Worm (Caenorhabditis elegans): Measurements from ENCODE around the gene srlf-9.

Gene srlf-9

DNA sequence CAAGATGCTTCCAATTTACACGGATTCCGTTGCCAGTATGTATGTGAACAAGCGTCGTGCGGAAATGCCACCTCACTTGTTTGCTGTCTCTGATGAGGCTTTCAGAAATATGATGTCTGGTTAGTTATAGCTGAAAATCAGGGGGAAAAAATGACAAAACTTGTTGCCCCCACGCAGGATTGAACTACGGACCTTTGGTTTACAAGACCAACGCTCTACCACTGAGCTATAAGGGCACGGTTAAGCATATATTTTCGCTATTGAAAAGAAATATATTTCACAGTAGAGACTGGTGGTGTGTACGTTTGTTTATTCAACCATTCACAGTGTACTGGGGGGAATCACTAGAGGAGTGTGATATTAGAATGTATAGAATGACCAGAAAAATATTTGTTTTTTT lies 9.6 kb upstream of the srlf-9 start (continued):
- peak; percentile 81 for TF ChIP-seq lim-7 (GFP tag; IDR thresholded peaks at IDR 0.05)
- no peak for TF ChIP-seq ceh-82 (tag; optimal IDR thresholded peaks at IDR 0.05)
- no peak for TF ChIP-seq unc-39 (tag; optimal IDR thresholded peaks at IDR 0.05)
- TF ChIP-seq D1046.2 (GFP tag; IDR thresholded peaks at IDR 0.05) = no peak
- TF ChIP-seq sdz-12 (GFP tag; optimal IDR thresholded peaks at IDR 0.05) = no peak
- no peak for TF ChIP-seq zag-1 (tag; optimal IDR thresholded peaks at IDR 0.05)
- no peak for TF ChIP-seq unc-62 (GFP tag; optimal IDR thresholded peaks at IDR 0.05 in 1 of 2)
- TF ChIP-seq unc-62 (tag; optimal IDR thresholded peaks at IDR 0.05) = no peak
- TF ChIP-seq nhr-42 (GFP tag; IDR thresholded peaks at IDR 0.05) = no peak
- no peak for TF ChIP-seq lin-1 (GFP tag; IDR thresholded peaks at IDR 0.05)
- TF ChIP-seq nhr-237 (tag; optimal IDR thresholded peaks at IDR 0.05) = no peak
- no peak for TF ChIP-seq Y105C5A.15 (GFP tag; IDR thresholded peaks at IDR 0.05)
- TF ChIP-seq fkh-10 (GFP tag; optimal IDR thresholded peaks at IDR 0.05) = no peak

DNA sequence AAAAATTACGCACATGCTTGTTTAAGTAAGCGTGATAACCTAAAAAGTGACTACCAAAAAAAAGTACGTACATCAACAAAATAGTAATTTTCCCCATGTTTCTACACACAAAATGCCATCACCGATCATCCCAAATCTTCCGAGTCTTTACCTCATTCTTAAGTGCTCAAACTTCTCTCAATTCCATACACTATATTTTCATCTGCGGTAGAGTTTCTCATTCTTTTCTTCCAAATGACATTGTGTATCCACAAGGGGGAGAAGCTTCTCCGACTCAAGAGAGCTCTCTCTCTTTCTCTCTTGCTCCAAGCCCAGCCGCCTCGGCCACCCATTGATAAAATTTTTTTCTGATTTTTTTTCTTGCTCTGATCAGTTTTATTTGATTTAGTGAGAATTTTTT lies 7.9 kb upstream of the srlf-9 start, which contains the start of gene myo-6:
TSS of gene myo-6 (plus strand) at position 301 of the 400 bp plus-strand sequence.
- TF ChIP-seq unc-39 (tag; optimal IDR thresholded peaks at IDR 0.05) = no peak
- no peak for TF ChIP-seq ceh-20 (GFP tag; IDR thresholded peaks at IDR 0.05)
- TF ChIP-seq egl-27 (tag; optimal IDR thresholded peaks at IDR 0.05) = no peak
- TF ChIP-seq Y105C5A.15 (GFP tag; IDR thresholded peaks at IDR 0.05) = no peak
- no peak for TF ChIP-seq nhr-41 (GFP tag; IDR thresholded peaks at IDR 0.05)
- TF ChIP-seq ceh-82 (tag; optimal IDR thresholded peaks at IDR 0.05) = no peak
- TF ChIP-seq nhr-77 (tag; optimal IDR thresholded peaks at IDR 0.05) = no peak
- no peak for TF ChIP-seq spr-1 (tag; optimal IDR thresholded peaks at IDR 0.05)
- 0 out of 2 replicates have a peak, but pooled peaks have one; percentile 25 for TF ChIP-seq pha-4 (GFP tag; IDR thresholded peaks at IDR 0.05)
- TF ChIP-seq pha-4 (tag; optimal IDR thresholded peaks at IDR 0.05) = no peak

DNA sequence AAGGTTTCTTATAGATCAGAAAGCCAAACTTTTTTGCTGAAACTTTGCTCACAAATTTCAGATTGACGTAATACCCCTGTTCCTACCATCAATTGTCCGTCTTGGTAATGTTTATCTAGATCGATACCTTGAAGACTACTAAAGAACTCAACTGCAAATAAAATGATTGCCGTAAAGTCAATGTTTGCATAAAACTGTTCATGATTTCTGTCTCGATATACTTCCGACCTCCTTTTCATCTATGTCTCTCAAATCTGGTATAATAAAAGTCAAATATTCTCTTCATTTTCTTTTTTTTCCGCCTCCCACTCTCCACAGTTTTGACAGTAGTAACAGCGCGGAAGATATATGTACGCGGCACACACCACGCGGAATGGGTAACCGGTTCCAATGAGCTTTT lies 3.9 kb upstream of the srlf-9 start, which contains the start of gene nas-1:
TSS of gene nas-1 (plus strand) at position 301 of the 400 bp plus-strand sequence.
- TF ChIP-seq unc-62 (GFP tag; optimal IDR thresholded peaks at IDR 0.05 in 1 of 2) = peak in 1 of 2 experiments; percentile 31
- TF ChIP-seq unc-62 (tag; optimal IDR thresholded peaks at IDR 0.05) = no peak
- no peak for TF ChIP-seq hlh-11 (tag; optimal IDR thresholded peaks at IDR 0.05)

DNA sequence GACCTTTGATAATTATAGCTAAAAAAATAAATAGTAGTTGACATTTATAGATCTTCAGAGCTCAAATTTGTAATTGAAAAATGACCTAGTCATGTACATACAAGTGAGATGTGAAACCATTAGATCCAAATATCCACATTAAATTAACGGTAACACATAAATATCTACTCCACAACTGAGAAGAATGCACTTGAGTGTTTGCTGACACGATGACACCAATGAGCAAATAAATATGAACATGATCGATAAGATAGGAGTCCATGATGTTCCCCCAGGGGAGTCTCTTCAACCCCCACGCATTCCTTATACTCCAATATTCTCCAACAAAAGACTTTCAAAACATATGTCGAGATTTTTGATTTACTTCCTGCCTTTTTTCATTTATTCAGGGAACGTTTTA lies 2.8 kb upstream of the srlf-9 start, which contains the start of gene ttr-52:
TSS of gene ttr-52 (plus strand) at position 301 of the 400 bp plus-strand sequence.
- TF ChIP-seq lin-29 (GFP tag; IDR thresholded peaks at IDR 0.05) = no peak
- TF ChIP-seq D1046.2 (GFP tag; IDR thresholded peaks at IDR 0.05) = no peak
- no peak for TF ChIP-seq saeg-2 (GFP tag; IDR thresholded peaks at IDR 0.05)
- TF ChIP-seq ceh-32 (tag; optimal IDR thresholded peaks at IDR 0.05; ENCODE audit: poor library complexity) = no peak
- no peak for TF ChIP-seq dve-1 (tag; optimal IDR thresholded peaks at IDR 0.05; ENCODE audit: insufficient read depth)
- no peak for TF ChIP-seq nhr-41 (GFP tag; IDR thresholded peaks at IDR 0.05)

DNA sequence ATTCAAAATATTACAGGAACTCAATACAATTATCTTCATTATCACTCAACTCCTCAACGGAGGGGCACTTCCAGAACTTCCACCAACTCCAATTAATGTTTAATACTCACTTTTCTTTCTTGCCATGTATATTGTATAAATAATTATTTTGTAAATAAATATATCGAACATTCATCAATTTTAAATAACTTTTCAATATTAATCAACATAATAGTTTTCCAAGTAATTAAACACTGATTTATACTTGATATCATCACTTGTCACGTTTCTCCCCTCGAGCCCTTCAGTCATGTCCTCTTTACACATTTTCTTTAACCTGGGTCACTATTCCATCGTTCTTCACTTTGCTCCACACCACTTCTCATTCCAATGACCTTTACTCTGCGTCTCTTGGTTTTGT lies 1.4 kb upstream of the srlf-9 start, which contains the start of gene mig-18:
TSS of gene mig-18 (plus strand) at position 301 of the 400 bp plus-strand sequence.
- TF ChIP-seq sdz-12 (GFP tag; optimal IDR thresholded peaks at IDR 0.05) = no peak
- no peak for TF ChIP-seq zfp-2 (tag; optimal IDR thresholded peaks at IDR 0.05)
- no peak for TF ChIP-seq hmg-1.1 (GFP tag; IDR thresholded peaks at IDR 0.05)
- TF ChIP-seq Y5F2A.4 (GFP tag; optimal IDR thresholded peaks at IDR 0.05) = no peak

DNA sequence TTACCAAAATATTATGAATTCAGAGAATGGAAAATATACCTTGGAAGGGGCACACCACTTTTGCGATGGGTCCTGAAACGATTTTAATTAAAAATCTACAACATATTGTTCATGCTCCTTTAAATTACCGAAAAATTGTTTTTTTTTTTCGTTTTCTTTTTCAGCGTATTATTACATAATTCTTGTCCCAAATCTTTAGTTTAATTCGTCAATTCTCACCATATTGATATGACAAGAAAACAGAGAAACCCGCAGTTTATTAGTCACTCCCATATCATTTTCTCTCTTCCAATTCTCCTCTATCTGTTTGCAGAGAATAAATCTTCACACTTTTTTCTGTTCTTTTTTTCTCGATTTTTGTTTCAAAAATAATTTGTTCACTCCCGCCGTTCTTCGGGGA lies 6.3 kb downstream of the srlf-9 start, which contains the start of gene F11F1.1:
TSS of gene F11F1.1 (plus strand) at position 301 of the 400 bp plus-strand sequence.
- TF ChIP-seq R02D3.7 (tag; optimal IDR thresholded peaks at IDR 0.05) = no peak
- TF ChIP-seq F49E8.2 (tag; optimal IDR thresholded peaks at IDR 0.05; ENCODE audit: borderline replicate concordance) = no peak
- no peak for TF ChIP-seq lin-29 (GFP tag; IDR thresholded peaks at IDR 0.05)
- no peak for TF ChIP-seq hlh-30 (tag; optimal IDR thresholded peaks at IDR 0.05; ENCODE audit: insufficient read depth)
- no peak for TF ChIP-seq lin-39 (tag; optimal IDR thresholded peaks at IDR 0.05)
- no peak for TF ChIP-seq ama-1 (optimal IDR thresholded peaks at IDR 0.05)
- no peak for TF ChIP-seq mep-1 (tag; optimal IDR thresholded peaks at IDR 0.05)
- no peak for TF ChIP-seq unc-130 (GFP tag; optimal IDR thresholded peaks at IDR 0.05)
- TF ChIP-seq pqm-1 (tag; optimal IDR thresholded peaks at IDR 0.05) = no peak
- no peak for TF ChIP-seq ZK337.2 (GFP tag; IDR thresholded peaks at IDR 0.05)
- no peak for TF ChIP-seq lir-3 (tag; optimal IDR thresholded peaks at IDR 0.05)
- no peak for TF ChIP-seq egl-27 (tag; optimal IDR thresholded peaks at IDR 0.05)
- TF ChIP-seq lin-38 (GFP tag; IDR thresholded peaks at IDR 0.05) = no peak
- no peak for TF ChIP-seq aha-1 (tag)

Measured in whole organism, L4 larva.